Fruit fly (Drosophila melanogaster): Measurements from ENCODE around the gene Tango10.

Tango10 gene

DNA sequence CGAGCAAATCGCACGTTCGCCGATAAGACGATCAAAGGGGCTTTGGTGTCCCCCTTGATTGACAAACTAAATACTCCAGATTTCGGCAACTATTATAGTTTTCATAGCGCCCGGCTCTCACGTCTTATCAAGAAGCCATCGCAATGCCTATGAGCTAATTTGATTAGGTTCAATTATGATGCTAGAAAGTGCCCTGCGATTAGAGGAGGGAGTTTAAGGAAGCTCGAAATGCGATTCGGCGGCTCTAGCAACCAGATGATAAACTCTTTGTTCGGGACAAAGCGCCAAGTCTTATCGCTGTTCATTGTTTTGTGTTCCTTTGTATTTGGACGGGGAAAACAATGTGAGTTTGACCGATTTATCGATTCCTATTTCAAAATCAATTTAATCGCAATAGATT is 2.2 kb upstream of the Tango10 start:
- TF ChIP-seq dmrt93B (GFP tag; optimal IDR thresholded peaks at IDR 0.05) = no peak
- no peak for TF ChIP-seq usp (GFP tag; optimal IDR thresholded peaks at IDR 0.05)
- no peak for TF ChIP-seq Rel (GFP tag; optimal IDR thresholded peaks at IDR 0.05)
- TF ChIP-seq Rel (tag; optimal IDR thresholded peaks at IDR 0.05) = peak; percentile 20
- no peak for TF ChIP-seq Jra (GFP tag; optimal IDR thresholded peaks at IDR 0.05)

dm6 chrX:11723946-11724345 is 3.9 kb downstream of the Tango10 start, which contains the start of gene CG15221:
CG15221 (plus strand) TSS chrX:11724246.
- TF ChIP-seq brk (GFP tag; optimal IDR thresholded peaks at IDR 0.05) (no peak), Hnf4 (GFP tag; optimal IDR thresholded peaks at IDR 0.05) (no peak), CG32264 (GFP tag; optimal IDR thresholded peaks at IDR 0.05) (no peak), usp (GFP tag; optimal IDR thresholded peaks at IDR 0.05) (no peak), Jra (GFP tag; optimal IDR thresholded peaks at IDR 0.05) (no peak), woc (GFP tag; optimal IDR thresholded peaks at IDR 0.05) (no peak), Rel (GFP tag; optimal IDR thresholded peaks at IDR 0.05) (no peak), Rel (tag; optimal IDR thresholded peaks at IDR 0.05) (no peak), h (GFP tag; optimal IDR thresholded peaks at IDR 0.05) (no peak), dl (GFP tag; optimal IDR thresholded peaks at IDR 0.05; ENCODE audit: insufficient read depth in 1 of 2, partially characterized antibody in 2 of 2) (no peak), N (GFP tag; optimal IDR thresholded peaks at IDR 0.05) (no peak), CG9705 (GFP tag; optimal IDR thresholded peaks at IDR 0.05) (no peak), Dif (GFP tag; optimal IDR thresholded peaks at IDR 0.05; ENCODE audit: partially characterized antibody) (no peak)

DNA sequence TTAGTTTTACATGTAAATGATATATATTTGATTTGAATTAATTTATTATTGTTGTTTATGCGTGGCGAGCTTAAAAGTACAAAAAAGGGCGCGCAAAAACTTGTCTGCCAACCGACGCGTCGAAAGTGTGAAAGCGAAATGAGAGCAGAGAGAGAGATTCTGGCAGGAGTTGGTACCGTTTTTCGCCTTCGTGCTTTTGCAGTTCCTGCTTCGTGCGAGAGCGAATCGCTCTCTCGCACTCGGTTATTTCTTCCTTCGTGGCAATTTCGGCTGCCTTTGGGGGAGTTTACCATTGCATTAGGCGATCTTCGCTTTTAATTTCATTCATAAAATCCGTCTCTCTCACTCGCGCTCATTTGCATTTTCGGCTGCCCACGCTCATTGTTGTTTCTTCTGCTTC is 9.0 kb downstream of the Tango10 start, which contains the start of gene inaF-D:
Gene inaF-D (minus strand): TSS at position 101 of the 400 bp plus-strand sequence.
- no peak for TF ChIP-seq Sp1 (GFP tag; optimal IDR thresholded peaks at IDR 0.05)
- no peak for TF ChIP-seq br (GFP tag; optimal IDR thresholded peaks at IDR 0.05)
- TF ChIP-seq Myc (optimal IDR thresholded peaks at IDR 0.05) = no peak
- TF ChIP-seq CG32264 (GFP tag; optimal IDR thresholded peaks at IDR 0.05) = no peak
- no peak for TF ChIP-seq Hnf4 (GFP tag; optimal IDR thresholded peaks at IDR 0.05)
- TF ChIP-seq dl (GFP tag; optimal IDR thresholded peaks at IDR 0.05; ENCODE audit: insufficient read depth in 1 of 2, partially characterized antibody in 2 of 2) = no peak
- no peak for TF ChIP-seq dmrt93B (GFP tag; optimal IDR thresholded peaks at IDR 0.05)
- no peak for TF ChIP-seq sv (GFP tag; optimal IDR thresholded peaks at IDR 0.05)
- no peak for TF ChIP-seq Hr83 (GFP tag; optimal IDR thresholded peaks at IDR 0.05; ENCODE audit: poor library complexity, severe bottlenecking)
- no peak for TF ChIP-seq lola (GFP tag; optimal IDR thresholded peaks at IDR 0.05)
- TF ChIP-seq woc (GFP tag; optimal IDR thresholded peaks at IDR 0.05) = no peak
- no peak for TF ChIP-seq tai (GFP tag; optimal IDR thresholded peaks at IDR 0.05)
- no peak for TF ChIP-seq usp (GFP tag; optimal IDR thresholded peaks at IDR 0.05)
- no peak for TF ChIP-seq Hr78 (GFP tag; optimal IDR thresholded peaks at IDR 0.05)
- no peak for TF ChIP-seq rgr (GFP tag; optimal IDR thresholded peaks at IDR 0.05)
- no peak for TF ChIP-seq Abd-B (GFP tag; optimal IDR thresholded peaks at IDR 0.05)
- TF ChIP-seq Mio (GFP tag; optimal IDR thresholded peaks at IDR 0.05) = no peak
- TF ChIP-seq sage (GFP tag; optimal IDR thresholded peaks at IDR 0.05) = no peak
- TF ChIP-seq Rel (GFP tag; optimal IDR thresholded peaks at IDR 0.05) = no peak
- TF ChIP-seq Rel (tag; optimal IDR thresholded peaks at IDR 0.05) = no peak

DNA sequence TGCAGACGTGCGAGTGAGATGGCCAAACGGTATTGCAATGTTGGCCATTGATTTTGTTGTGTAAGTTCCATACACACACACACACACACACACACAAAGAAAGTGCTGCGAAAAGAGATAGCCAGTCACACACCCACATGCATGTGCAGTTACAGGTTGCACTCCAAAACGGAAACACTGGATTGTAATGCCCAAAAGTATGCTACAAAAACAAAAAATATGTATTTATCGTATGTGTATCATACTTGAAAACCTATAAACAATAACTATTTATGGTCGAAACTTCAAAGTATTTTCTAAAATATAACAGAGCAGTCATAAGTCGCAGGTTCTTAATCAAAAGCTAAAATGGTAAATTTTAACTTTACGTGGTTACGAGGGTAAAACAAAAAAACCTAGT is 9.9 kb downstream of the Tango10 start:
- no peak for TF ChIP-seq Rel (GFP tag; optimal IDR thresholded peaks at IDR 0.05)
- TF ChIP-seq Rel (tag; optimal IDR thresholded peaks at IDR 0.05) = no peak
- no peak for TF ChIP-seq rgr (GFP tag; optimal IDR thresholded peaks at IDR 0.05)
- TF ChIP-seq Dfd (GFP tag; optimal IDR thresholded peaks at IDR 0.05) = no peak
- TF ChIP-seq HLH106 (tag; optimal IDR thresholded peaks at IDR 0.05) = no peak
- no peak for TF ChIP-seq Abd-B (GFP tag; optimal IDR thresholded peaks at IDR 0.05)
- no peak for TF ChIP-seq br (GFP tag; optimal IDR thresholded peaks at IDR 0.05)
- no peak for TF ChIP-seq dsf (GFP tag; optimal IDR thresholded peaks at IDR 0.05; ENCODE audit: borderline replicate concordance)
- no peak for TF ChIP-seq tai (GFP tag; optimal IDR thresholded peaks at IDR 0.05)

DNA sequence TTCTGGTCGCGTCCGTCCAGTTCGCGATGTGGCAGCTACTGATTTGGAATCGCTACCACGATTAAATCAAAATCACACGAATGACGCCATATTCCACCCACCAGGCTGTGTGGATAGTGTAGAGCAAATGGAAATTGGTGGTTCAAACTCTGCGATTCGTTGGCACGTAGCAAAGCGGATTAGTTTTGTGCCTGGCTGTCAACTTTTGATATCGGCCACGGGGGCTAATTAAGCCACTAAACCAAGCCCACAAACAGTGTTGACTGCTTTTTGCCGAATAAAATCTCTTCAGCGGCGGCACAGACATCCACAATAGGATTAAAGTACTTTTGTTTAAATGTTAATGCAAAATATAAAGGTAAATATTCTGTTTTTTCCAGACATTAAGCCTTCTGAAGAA is 11.6 kb downstream of the Tango10 start, which contains the start of gene inaF-C:
Gene inaF-C (minus strand): TSS at position 101 of the 400 bp plus-strand sequence.
- no peak for TF ChIP-seq dl (GFP tag; optimal IDR thresholded peaks at IDR 0.05; ENCODE audit: insufficient read depth in 1 of 2, partially characterized antibody in 2 of 2)
- no peak for TF ChIP-seq fru (GFP tag; optimal IDR thresholded peaks at IDR 0.05)
- TF ChIP-seq Myc (optimal IDR thresholded peaks at IDR 0.05) = no peak
- TF ChIP-seq N (GFP tag; optimal IDR thresholded peaks at IDR 0.05) = no peak
- TF ChIP-seq pan (optimal IDR thresholded peaks at IDR 0.05) = no peak
- TF ChIP-seq ey (GFP tag; optimal IDR thresholded peaks at IDR 0.05) = no peak
- TF ChIP-seq Sp1 (GFP tag; optimal IDR thresholded peaks at IDR 0.05) = no peak
- no peak for TF ChIP-seq tai (GFP tag; optimal IDR thresholded peaks at IDR 0.05)
- no peak for TF ChIP-seq Jra (GFP tag; optimal IDR thresholded peaks at IDR 0.05)
- no peak for TF ChIP-seq Dfd (GFP tag; optimal IDR thresholded peaks at IDR 0.05)
- no peak for TF ChIP-seq Vsx2 (GFP tag; optimal IDR thresholded peaks at IDR 0.05; ENCODE audit: partially characterized antibody)
- TF ChIP-seq Rel (GFP tag; optimal IDR thresholded peaks at IDR 0.05) = no peak
- no peak for TF ChIP-seq Rel (tag; optimal IDR thresholded peaks at IDR 0.05)
- no peak for TF ChIP-seq CG9705 (GFP tag; optimal IDR thresholded peaks at IDR 0.05)
- no peak for TF ChIP-seq GATAd (GFP tag; optimal IDR thresholded peaks at IDR 0.05)
- no peak for TF ChIP-seq CG32264 (GFP tag; optimal IDR thresholded peaks at IDR 0.05)
- no peak for TF ChIP-seq foxo (GFP tag; optimal IDR thresholded peaks at IDR 0.05)
- no peak for TF ChIP-seq woc (GFP tag; optimal IDR thresholded peaks at IDR 0.05)
- TF ChIP-seq Abd-B (GFP tag; optimal IDR thresholded peaks at IDR 0.05) = no peak
- TF ChIP-seq h (GFP tag; optimal IDR thresholded peaks at IDR 0.05) = no peak
- no peak for TF ChIP-seq Hr83 (GFP tag; optimal IDR thresholded peaks at IDR 0.05; ENCODE audit: poor library complexity, severe bottlenecking)

Measured in whole organism, wandering third instar larva.